Fruit fly (Drosophila melanogaster): ENCODE data around the gene Taf10b.

Gene Taf10b

DNA sequence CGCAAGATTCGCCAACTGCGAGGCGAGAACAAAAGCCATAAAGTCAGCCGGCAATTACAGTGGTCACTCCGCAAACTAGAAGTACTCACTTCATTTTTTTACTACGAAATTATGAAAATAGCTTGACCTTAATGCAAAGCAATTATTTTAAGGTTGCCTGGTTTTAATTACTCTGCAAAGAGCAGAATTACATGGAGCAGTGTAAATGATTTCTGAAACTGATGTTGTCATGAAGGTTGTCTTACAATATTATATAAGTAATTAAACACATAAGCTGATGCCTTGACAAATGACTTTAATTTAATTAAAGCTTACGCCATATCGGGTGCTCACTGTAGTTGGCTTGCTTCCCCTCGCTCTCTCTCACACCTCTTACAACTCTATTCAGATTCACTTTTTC is 33.4 kb downstream of the Taf10b start (continued):
- TF ChIP-seq wdn (GFP tag; IDR thresholded peaks at IDR 0.05) = peak; percentile 34; the same call in 1 of the 2 replicates
- peak; percentile 67 for TF ChIP-seq CG13624 (GFP tag; optimal IDR thresholded peaks at IDR 0.05)
- no peak for TF ChIP-seq amos (GFP tag; IDR thresholded peaks at IDR 0.05; ENCODE audit: partially characterized antibody)
- no peak for TF ChIP-seq dmrt99B (tag; optimal IDR thresholded peaks at IDR 0.05)
- TF ChIP-seq CG7745 (tag; optimal IDR thresholded peaks at IDR 0.05) = no peak
- no peak for TF ChIP-seq tll (GFP tag; optimal IDR thresholded peaks at IDR 0.05)
- no peak for TF ChIP-seq sc (optimal IDR thresholded peaks at IDR 0.05)
- TF ChIP-seq sc (GFP tag; optimal IDR thresholded peaks at IDR 0.05) = no peak
- TF ChIP-seq E2f2 (GFP tag; IDR thresholded peaks at IDR 0.05) = peak; percentile 28; the same call in 1 of the 2 replicates
- no peak for TF ChIP-seq Sry-δ (GFP tag; optimal IDR thresholded peaks at IDR 0.05)
- TF ChIP-seq CG34376 (GFP tag; optimal IDR thresholded peaks at IDR 0.05) = no peak
- TF ChIP-seq dpn (GFP tag; optimal IDR thresholded peaks at IDR 0.05) = peak; percentile 43 to 57
- no peak for TF ChIP-seq dimm (GFP tag; IDR thresholded peaks at IDR 0.05)
- no peak for TF ChIP-seq jumu (GFP tag; optimal IDR thresholded peaks at IDR 0.05)
- TF ChIP-seq Atf3 (GFP tag; optimal IDR thresholded peaks at IDR 0.05) = no peak
- no peak for TF ChIP-seq B-H1 (GFP tag; IDR thresholded peaks at IDR 0.05)
- no peak for TF ChIP-seq CG2199 (GFP tag; IDR thresholded peaks at IDR 0.05)
- TF ChIP-seq CG14050 (GFP tag; IDR thresholded peaks at IDR 0.05) = no peak
- TF ChIP-seq CG4820 (GFP tag; optimal IDR thresholded peaks at IDR 0.05) = peak; percentile 30
- peak; percentile 18 for TF ChIP-seq CG1603 (tag; optimal IDR thresholded peaks at IDR 0.05)
- TF ChIP-seq CG9932 (GFP tag; IDR thresholded peaks at IDR 0.05) = peak; percentile 64
- no peak for TF ChIP-seq pum (GFP tag; optimal IDR thresholded peaks at IDR 0.05)
- no peak for TF ChIP-seq GATAe (GFP tag; conservative IDR thresholded peaks at IDR 0.05)
- no peak for TF ChIP-seq fru (optimal IDR thresholded peaks at IDR 0.05)
- TF ChIP-seq hb (GFP tag; IDR thresholded peaks at IDR 0.05; ENCODE audit: partially characterized antibody) = no peak
- peak; percentile 33 for TF ChIP-seq CG18262 (tag; optimal IDR thresholded peaks at IDR 0.05)
- peak; percentile 55 for TF ChIP-seq Fer3 (tag; optimal IDR thresholded peaks at IDR 0.05)
- no peak for TF ChIP-seq Lpt (GFP tag; optimal IDR thresholded peaks at IDR 0.05)
- TF ChIP-seq CG1792 (GFP tag; optimal IDR thresholded peaks at IDR 0.05) = no peak
- TF ChIP-seq lilli (GFP tag; optimal IDR thresholded peaks at IDR 0.05) = peak; percentile 72
- TF ChIP-seq CG12155 (GFP tag; optimal IDR thresholded peaks at IDR 0.05) = peak; percentile 46
- peak; percentile 43 for TF ChIP-seq Sox102F (GFP tag; optimal IDR thresholded peaks at IDR 0.05)
- TF ChIP-seq gro (GFP tag; optimal IDR thresholded peaks at IDR 0.05) = peak; percentile 64
- TF ChIP-seq ham (GFP tag; IDR thresholded peaks at IDR 0.05) = no peak
- no peak for TF ChIP-seq onecut (GFP tag; IDR thresholded peaks at IDR 0.05)
- no peak for TF ChIP-seq rib (GFP tag; IDR thresholded peaks at IDR 0.05)
- TF ChIP-seq eyg (GFP tag; optimal IDR thresholded peaks at IDR 0.05) = no peak
- TF ChIP-seq CG10565 (GFP tag; optimal IDR thresholded peaks at IDR 0.05) = no peak
- no peak for TF ChIP-seq Ravus (GFP tag; IDR thresholded peaks at IDR 0.05)
- no peak for TF ChIP-seq CG8089 (GFP tag; optimal IDR thresholded peaks at IDR 0.05)
- TF ChIP-seq Elba2 (GFP tag; optimal IDR thresholded peaks at IDR 0.05) = no peak
- no peak for TF ChIP-seq Antp (GFP tag; optimal IDR thresholded peaks at IDR 0.05)
- TF ChIP-seq caup (GFP tag; optimal IDR thresholded peaks at IDR 0.05; ENCODE audit: severe bottlenecking) = peak; percentile 4
- TF ChIP-seq CG32772 (GFP tag; IDR thresholded peaks at IDR 0.05) = no peak
- no peak for TF ChIP-seq ken (GFP tag; IDR thresholded peaks at IDR 0.05)
- TF ChIP-seq Nf-YB (GFP tag; optimal IDR thresholded peaks at IDR 0.05) = no peak
- TF ChIP-seq CG13424 (tag; optimal IDR thresholded peaks at IDR 0.05) = peak; percentile 44
- no peak for TF ChIP-seq z (GFP tag; IDR thresholded peaks at IDR 0.05)
- TF ChIP-seq sd (tag; optimal IDR thresholded peaks at IDR 0.05) = no peak
- no peak for TF ChIP-seq bigmax (GFP tag; optimal IDR thresholded peaks at IDR 0.05)
- no peak for TF ChIP-seq chn (GFP tag; optimal IDR thresholded peaks at IDR 0.05)
- TF ChIP-seq CG4707 (GFP tag; optimal IDR thresholded peaks at IDR 0.05) = no peak
- TF ChIP-seq CG1529 (GFP tag; optimal IDR thresholded peaks at IDR 0.05) = no peak

Measured in whole organism, embryonic.